Worm (Caenorhabditis elegans) whole organism, L4 larva: ENCODE data around the gene srt-56.

Experiments
- F49E8.2 ChIP-seq: sonication (generic microtip); optimal IDR thresholded peaks from 2 replicates; lab custom pipeline; 2016; ENCODE audit warnings: missing compliant biosample characterization, mild to moderate bottlenecking, missing genetic modification characterization, borderline replicate concordance
- R02D3.7 ChIP-seq: fragments of 150-350 bp; sonication (generic microtip); optimal IDR thresholded peaks from 3 replicates; lab custom pipeline; 2014; ENCODE audit warnings: missing biosample characterization, missing genetic modification characterization
- T26A8.4 ChIP-seq: fragments of 200-800 bp; sonication (Bioruptor generic); IDR thresholded peaks from 2 replicates; pipeline ENCODE4 v1.3.6; 2022; ENCODE audit warnings: missing genetic modification characterization, missing compliant biosample characterization
- Y105C5A.15 ChIP-seq: fragments of 200-800 bp; sonication (Bioruptor generic); IDR thresholded peaks from 2 replicates; pipeline ENCODE4 v1.3.6; 2022; ENCODE audit warnings: missing genetic modification characterization, missing compliant biosample characterization
- Y48G9A.11 ChIP-seq: fragments of 200-800 bp; sonication (Bioruptor generic); IDR thresholded peaks from 2 replicates; pipeline ENCODE4 v1.3.6; 2022; ENCODE audit warnings: missing genetic modification reagents, missing genetic modification characterization, missing compliant biosample characterization
- Y5F2A.4 ChIP-seq: fragments of 200-800 bp; sonication (Bioruptor generic); optimal IDR thresholded peaks from 2 replicates; lab custom pipeline; 2018; ENCODE audit warnings: mild to moderate bottlenecking, missing genetic modification characterization, missing compliant biosample characterization
- ZK337.2 ChIP-seq: fragments of 200-800 bp; sonication (Bioruptor generic); IDR thresholded peaks from 2 replicates; pipeline ENCODE4 v1.3.6; 2022; ENCODE audit warnings: missing genetic modification reagents, missing genetic modification characterization, missing compliant biosample characterization
- aha-1 ChIP-seq: fragments of 150-350 bp; peaks from one replicate; lab custom pipeline; 2014; ENCODE audit warnings: missing biosample characterization, missing genetic modification characterization
- ceh-62 ChIP-seq: sonication (generic microtip); optimal IDR thresholded peaks from 2 replicates; lab custom pipeline; 2017; ENCODE audit warnings: missing biosample characterization, missing genetic modification characterization
- ceh-82 ChIP-seq: sonication (generic microtip); optimal IDR thresholded peaks from 2 replicates; lab custom pipeline; 2017; ENCODE audit warnings: missing biosample characterization, missing genetic modification characterization
- ces-1 ChIP-seq: fragments of 150-350 bp; sonication (generic microtip); optimal IDR thresholded peaks from 4 replicates; lab custom pipeline; 2014; ENCODE audit warnings: missing biosample characterization, missing genetic modification reagents, missing genetic modification characterization
- cey-2 ChIP-seq: sonication (generic microtip); optimal IDR thresholded peaks from 3 replicates; lab custom pipeline; 2017; ENCODE audit warnings: missing genetic modification characterization, mild to moderate bottlenecking, missing compliant biosample characterization, antibody characterized with exemption, borderline replicate concordance; ENCODE audit not compliant: insufficient read depth
- ctbp-1 ChIP-seq: fragments of 200-800 bp; sonication (Bioruptor generic); IDR thresholded peaks from 2 replicates; pipeline ENCODE4 v1.3.6; 2022; ENCODE audit warnings: missing genetic modification reagents, missing genetic modification characterization, missing compliant biosample characterization
- daf-12 ChIP-seq: fragments of 150-350 bp; optimal IDR thresholded peaks from 2 replicates; lab custom pipeline; 2014; ENCODE audit warnings: missing biosample characterization, missing genetic modification reagents, missing genetic modification characterization
- daf-8 ChIP-seq: fragments of 200-800 bp; sonication (Bioruptor generic); IDR thresholded peaks from 2 replicates; pipeline ENCODE4 v1.3.6; 2022; ENCODE audit warnings: missing genetic modification characterization, missing compliant biosample characterization
- dmd-6 ChIP-seq: fragments of 200-800 bp; sonication (Bioruptor generic); IDR thresholded peaks from 2 replicates; pipeline ENCODE4 v1.3.6; 2022; ENCODE audit warnings: missing genetic modification reagents, missing genetic modification characterization, missing compliant biosample characterization
- hlh-11 ChIP-seq: fragments of 200-800 bp; sonication (Bioruptor generic); optimal IDR thresholded peaks from 2 replicates; lab custom pipeline; 2018; ENCODE audit warnings: mild to moderate bottlenecking, missing genetic modification characterization, missing compliant biosample characterization
- hmg-1.1 ChIP-seq: fragments of 200-800 bp; sonication (Bioruptor generic); IDR thresholded peaks from 2 replicates; pipeline ENCODE4 v1.3.6; 2022; ENCODE audit warnings: missing genetic modification reagents, missing genetic modification characterization, missing compliant biosample characterization
- lin-1 ChIP-seq: fragments of 200-800 bp; sonication (Bioruptor generic); IDR thresholded peaks from 2 replicates; pipeline ENCODE4 v1.3.6; 2022; ENCODE audit warnings: missing genetic modification reagents, missing genetic modification characterization, missing compliant biosample characterization
- lin-29 ChIP-seq: fragments of 200-800 bp; sonication (Bioruptor generic); IDR thresholded peaks from 2 replicates; pipeline ENCODE4 v1.3.6; 2022; ENCODE audit warnings: missing genetic modification reagents, missing genetic modification characterization, missing compliant biosample characterization
- lin-38 ChIP-seq: fragments of 200-800 bp; sonication (Bioruptor generic); IDR thresholded peaks from 2 replicates; pipeline ENCODE4 v1.3.6; 2022; ENCODE audit warnings: missing genetic modification reagents, missing genetic modification characterization, missing compliant biosample characterization
- lsy-2 ChIP-seq, 2 experiments: fragments of 150-350 bp in 1 of 2; sonication (generic microtip) in 1 of 2; optimal IDR thresholded peaks; 2 replicates each; lab custom pipeline; 2014 to 2017; ENCODE audit warnings: missing biosample characterization in 2 of 2, missing genetic modification characterization in 2 of 2
- nhr-111 ChIP-seq: fragments of 200-800 bp; sonication (Bioruptor generic); optimal IDR thresholded peaks from 2 replicates; lab custom pipeline; 2018; ENCODE audit warnings: mild to moderate bottlenecking, missing genetic modification characterization, missing compliant biosample characterization
- nhr-28 ChIP-seq: fragments of 150-350 bp; optimal IDR thresholded peaks from 2 replicates; lab custom pipeline; 2014; ENCODE audit warnings: missing biosample characterization, missing genetic modification characterization
- nhr-6 ChIP-seq: fragments of 150-350 bp; optimal IDR thresholded peaks from 2 replicates; lab custom pipeline; 2014; ENCODE audit warnings: missing biosample characterization, missing genetic modification characterization
- pqm-1 ChIP-seq: sonication (generic microtip); optimal IDR thresholded peaks from 2 replicates; lab custom pipeline; 2017; ENCODE audit warnings: missing biosample characterization, missing genetic modification characterization
- spr-3 ChIP-seq: fragments of 200-800 bp; sonication (Bioruptor generic); optimal IDR thresholded peaks from 2 replicates; lab custom pipeline; 2018; ENCODE audit warnings: mild to moderate bottlenecking, missing genetic modification characterization, missing compliant biosample characterization
- tag-97 ChIP-seq: fragments of 200-800 bp; sonication (Bioruptor generic); IDR thresholded peaks from 2 replicates; pipeline ENCODE4 v1.3.6; 2022; ENCODE audit warnings: missing genetic modification characterization, missing compliant biosample characterization
- unc-130 ChIP-seq: sonication (generic microtip); optimal IDR thresholded peaks from 2 replicates; lab custom pipeline; 2016; ENCODE audit warnings: missing genetic modification reagents, missing genetic modification characterization, missing compliant biosample characterization
- unc-39 ChIP-seq: sonication (generic microtip); optimal IDR thresholded peaks from 2 replicates; lab custom pipeline; 2017; ENCODE audit warnings: missing biosample characterization, missing genetic modification characterization
- vab-7 ChIP-seq: fragments of 200-800 bp; sonication (Bioruptor generic); IDR thresholded peaks from 2 replicates; pipeline ENCODE4 v1.3.6; 2022; ENCODE audit warnings: missing genetic modification reagents, missing genetic modification characterization, missing compliant biosample characterization
- zip-2 ChIP-seq: fragments of 150-350 bp; optimal IDR thresholded peaks from 2 replicates; lab custom pipeline; 2014; ENCODE audit warnings: missing biosample characterization, missing genetic modification characterization

The srt-56 gene

ce11 chrV:3127670-3128069, 6.0 kb upstream of the srt-56 start, which contains the start of gene Y73C8C.10:
Gene Y73C8C.10, minus strand, starts transcription at chrV:3127770.
- TF ChIP-seq F49E8.2 (tag; lab: Kevin White, UChicago), result no peak
- no peak for TF ChIP-seq Y48G9A.11
- no peak for TF ChIP-seq unc-130
- TF ChIP-seq T26A8.4 (GFP tag; lab: Robert Waterston, UW), result no peak
- TF ChIP-seq ceh-82 (tag; lab: Kevin White, UChicago), result no peak
- TF ChIP-seq lin-38 (GFP tag; lab: Robert Waterston, UW), result no peak
- no peak for TF ChIP-seq hmg-1.1
- no peak for TF ChIP-seq ceh-62 (tag; lab: Kevin White, UChicago)
- TF ChIP-seq spr-3 (GFP tag; lab: Kevin White, UChicago), result no peak
- peak; percentile 32 for TF ChIP-seq aha-1
- TF ChIP-seq tag-97 (GFP tag; lab: Robert Waterston, UW), result no peak
- no peak for TF ChIP-seq ZK337.2 (GFP tag; lab: Robert Waterston, UW)
- no peak for TF ChIP-seq R02D3.7 (tag; lab: Kevin White, UChicago)
- TF ChIP-seq nhr-28 (tag; lab: Kevin White, UChicago), result peak; percentile 64

- TF ChIP-seq nhr-6 (tag; lab: Kevin White, UChicago), result no peak
- no peak for TF ChIP-seq spr-3 (GFP tag; lab: Kevin White, UChicago)
- TF ChIP-seq aha-1, result peak; percentile 28
Observed at ce11 chrV:3124912-3125311, 3.3 kb upstream of the srt-56 start, which contains the start of gene Y73C8C.12. Gene Y73C8C.12, plus strand, starts transcription at chrV:3125212.

- TF ChIP-seq unc-39 (tag; lab: Kevin White, UChicago), result no peak
- TF ChIP-seq aha-1, result peak; percentile 93
- TF ChIP-seq Y5F2A.4 (GFP tag; lab: Kevin White, UChicago), result no peak
- TF ChIP-seq Y105C5A.15 (GFP tag; lab: Robert Waterston, UW), result no peak
- no peak for TF ChIP-seq daf-8 (GFP tag; lab: Robert Waterston, UW)
Observed at ce11 chrV:3122403-3122802, 760 bp upstream of the srt-56 start.

DNA sequence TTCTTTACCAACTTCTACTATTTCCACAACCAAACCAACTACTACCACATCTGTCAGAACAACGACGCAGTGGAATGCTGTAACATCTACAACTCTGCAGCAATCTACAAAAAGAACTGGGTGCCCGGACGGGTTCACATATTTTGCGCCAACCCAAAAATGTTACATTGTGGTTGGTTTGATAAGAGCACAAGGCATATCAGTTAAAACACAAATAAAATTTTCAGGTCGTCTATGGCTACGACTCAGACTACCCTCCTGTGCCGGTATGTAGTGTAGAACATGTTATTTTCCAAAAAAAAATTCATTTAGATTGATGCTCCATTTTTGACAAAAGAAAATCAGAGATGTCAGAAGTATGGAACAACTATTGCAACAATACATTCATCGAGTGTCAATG, 2.5 kb downstream of the srt-56 start:
- peak; percentile 87 for TF ChIP-seq nhr-28 (tag; lab: Kevin White, UChicago)
- TF ChIP-seq lin-1 (GFP tag; lab: Robert Waterston, UW), result no peak
- no peak for TF ChIP-seq hlh-11 (tag; lab: Kevin White, UChicago)
- TF ChIP-seq pqm-1 (tag; lab: Kevin White, UChicago), result peak; percentile 51
- peak; percentile 49; the same call in 1 of the 2 replicates for TF ChIP-seq dmd-6 (GFP tag; lab: Robert Waterston, UW)

DNA sequence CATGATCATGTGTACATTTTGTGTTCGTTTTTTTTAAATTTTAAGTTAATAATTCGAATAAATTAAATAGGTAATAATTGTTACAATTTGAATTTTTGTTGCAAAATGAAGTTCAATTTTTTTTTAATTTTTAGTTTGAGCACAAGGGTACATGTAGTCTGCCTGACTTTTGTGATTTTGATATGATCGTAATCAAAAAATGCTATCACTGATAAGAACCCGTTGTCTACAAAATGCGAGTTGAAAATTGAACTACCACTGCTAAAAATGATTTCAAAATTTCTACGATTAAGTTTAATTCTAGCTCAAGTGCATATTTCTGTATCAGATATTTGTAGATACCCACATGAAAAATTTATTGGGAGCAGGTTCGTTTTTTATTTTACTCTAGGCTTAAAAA, 3.5 kb downstream of the srt-56 start, which contains the start of gene clec-210:
Gene clec-210 (plus strand): TSS at position 211 of the 400 bp plus-strand sequence.
- TF ChIP-seq daf-12 (tag; lab: Kevin White, UChicago), result no peak
- no peak for TF ChIP-seq cey-2 (tag; lab: Kevin White, UChicago)
- TF ChIP-seq nhr-28 (tag; lab: Kevin White, UChicago), result peak; percentile 92
- peak; percentile 50 for TF ChIP-seq dmd-6 (GFP tag; lab: Robert Waterston, UW)
- peak; percentile 52 for TF ChIP-seq pqm-1 (tag; lab: Kevin White, UChicago)
- TF ChIP-seq unc-130, result no peak
- TF ChIP-seq lin-29 (GFP tag; lab: Robert Waterston, UW), result no peak

ce11 chrV:3114973-3115372, 6.7 kb downstream of the srt-56 start, which contains the start of gene Y73C8C.3:
Gene Y73C8C.3, plus strand, starts transcription at chrV:3115273.
- no peak for TF ChIP-seq ctbp-1 (GFP tag; lab: Robert Waterston, UW)
- TF ChIP-seq nhr-111 (GFP tag; lab: Kevin White, UChicago), result no peak
- no peak for TF ChIP-seq ces-1 (GFP tag; lab: Kevin White, UChicago)
- TF ChIP-seq Y5F2A.4 (GFP tag; lab: Kevin White, UChicago), result no peak
- TF ChIP-seq nhr-28 (tag; lab: Kevin White, UChicago), result no peak
- TF ChIP-seq dmd-6 (GFP tag; lab: Robert Waterston, UW), result no peak
- no peak for TF ChIP-seq lsy-2 (tag; optimal IDR thresholded peaks at IDR 0.05; lab: Kevin White, UChicago)
- TF ChIP-seq zip-2 (tag; lab: Kevin White, UChicago), result no peak
- no peak for TF ChIP-seq vab-7
